Worm (Caenorhabditis elegans) whole organism, L1 larva: ENCODE data around the gene tgn-38.

Source experiments
- C34B4.2 ChIP-seq: sonication (generic microtip); optimal IDR thresholded peaks from 2 replicates; lab custom pipeline; 2017; ENCODE audit warnings: mild to moderate bottlenecking, missing genetic modification characterization, missing compliant biosample characterization
- aha-1 ChIP-seq: fragments of 150-350 bp; optimal IDR thresholded peaks from 2 replicates; lab custom pipeline; 2014; ENCODE audit warnings: missing biosample characterization, missing genetic modification characterization
- alr-1 ChIP-seq: fragments of 200-800 bp; sonication (Bioruptor generic); optimal IDR thresholded peaks from 2 replicates; lab custom pipeline; 2018; ENCODE audit warnings: borderline replicate concordance, mild to moderate bottlenecking, missing genetic modification characterization, missing compliant biosample characterization
- ama-1 ChIP-seq: fragments of 150-350 bp; optimal IDR thresholded peaks from 2 replicates; lab custom pipeline; 2014
- blmp-1 ChIP-seq: fragments of 150-350 bp; optimal IDR thresholded peaks from 2 replicates; lab custom pipeline; 2014; ENCODE audit warnings: missing biosample characterization, missing genetic modification characterization
- ceh-8 ChIP-seq: fragments of 200-800 bp; sonication (Bioruptor generic); optimal IDR thresholded peaks from 2 replicates; lab custom pipeline; 2018; ENCODE audit warnings: mild to moderate bottlenecking, missing genetic modification characterization, moderate library complexity, missing compliant biosample characterization
- ceh-82 ChIP-seq, 3 experiments: fragments of 150-350 bp in 1 of 3; sonication (generic microtip) in 2 of 3; optimal IDR thresholded peaks; 2 replicates each; lab custom pipeline; 2014 to 2017; ENCODE audit warnings: missing biosample characterization in 3 of 3, missing genetic modification characterization in 3 of 3
- ceh-88 ChIP-seq: fragments of 200-800 bp; sonication (Bioruptor generic); IDR thresholded peaks from 2 replicates; pipeline ENCODE4 v1.3.6; 2022; ENCODE audit warnings: missing genetic modification characterization, missing compliant biosample characterization
- ceh-90 ChIP-seq: sonication (generic microtip); optimal IDR thresholded peaks from 2 replicates; lab custom pipeline; 2016; ENCODE audit warnings: missing genetic modification characterization, missing compliant biosample characterization
- ces-1 ChIP-seq: fragments of 150-350 bp; optimal IDR thresholded peaks from 2 replicates; lab custom pipeline; 2014; ENCODE audit warnings: missing biosample characterization, missing genetic modification reagents, missing genetic modification characterization
- dpl-1 ChIP-seq, 3 experiments: fragments of 150-350 bp in 2 of 3; sonication (generic microtip) in 1 of 3; optimal IDR thresholded peaks; 2 replicates each; lab custom pipeline; 2014 to 2017; ENCODE audit warnings: missing biosample characterization in 3 of 3, missing genetic modification characterization in 3 of 3, missing genetic modification reagents in 3 of 3
- efl-3 ChIP-seq: fragments of 200-800 bp; sonication (Bioruptor generic); optimal IDR thresholded peaks from 2 replicates; lab custom pipeline; 2018; ENCODE audit warnings: mild to moderate bottlenecking, missing genetic modification characterization, missing compliant biosample characterization
- egl-13 ChIP-seq: sonication (generic microtip); optimal IDR thresholded peaks from 2 replicates; lab custom pipeline; 2016; ENCODE audit warnings: missing genotype, missing genetic modification reagents, missing genetic modification characterization, missing compliant biosample characterization
- egl-27 ChIP-seq, 2 experiments: fragments of 150-350 bp in 1 of 2; sonication (generic microtip); optimal IDR thresholded peaks; 3 replicates each; lab custom pipeline; 2017 to 2018; ENCODE audit warnings: missing biosample characterization in 2 of 2, missing genetic modification characterization in 2 of 2, missing genetic modification reagents in 2 of 2
- elt-2 ChIP-seq: sonication (generic microtip); optimal IDR thresholded peaks from 2 replicates; lab custom pipeline; 2016; ENCODE audit warnings: missing genetic modification characterization, mild to moderate bottlenecking, inconsistent platforms, missing compliant biosample characterization, missing genetic modification reagents
- elt-3 ChIP-seq, 6 experiments: fragments of 150-350 bp in 1 of 6; sonication (generic microtip); optimal IDR thresholded peaks; 2 replicates each; lab custom pipeline; 2017 to 2018; ENCODE audit warnings: missing biosample characterization in 6 of 6, missing genetic modification characterization in 6 of 6, inconsistent platforms in 1 of 6
- fkh-10 ChIP-seq: sonication (generic microtip); optimal IDR thresholded peaks from 2 replicates; lab custom pipeline; 2017; ENCODE audit warnings: missing biosample characterization, missing genetic modification reagents, missing genetic modification characterization
- fos-1 ChIP-seq: fragments of 150-350 bp; optimal IDR thresholded peaks from 2 replicates; lab custom pipeline; 2014; ENCODE audit warnings: missing biosample characterization, missing genetic modification characterization
- lin-13 ChIP-seq: fragments of 150-350 bp; optimal IDR thresholded peaks from 2 replicates; lab custom pipeline; 2014; ENCODE audit warnings: missing biosample characterization, missing genetic modification reagents, missing genetic modification characterization
- lin-15B ChIP-seq: fragments of 150-350 bp; sonication (generic microtip); optimal IDR thresholded peaks from 3 replicates; lab custom pipeline; 2014; ENCODE audit warnings: missing biosample characterization, missing genetic modification characterization
- mab-9 ChIP-seq: fragments of 200-800 bp; sonication (Bioruptor generic); IDR thresholded peaks from 2 replicates; pipeline ENCODE4 v1.3.6; 2022; ENCODE audit warnings: missing genetic modification reagents, missing genetic modification characterization, missing compliant biosample characterization
- mef-2 ChIP-seq: fragments of 150-350 bp; optimal IDR thresholded peaks from 2 replicates; lab custom pipeline; 2014; ENCODE audit warnings: missing biosample characterization, missing genetic modification characterization
- mep-1 ChIP-seq: fragments of 150-350 bp; optimal IDR thresholded peaks from 2 replicates; lab custom pipeline; 2014; ENCODE audit warnings: missing biosample characterization, missing genetic modification characterization
- nhr-11 ChIP-seq: fragments of 150-350 bp; optimal IDR thresholded peaks from 2 replicates; lab custom pipeline; 2014; ENCODE audit warnings: missing biosample characterization, missing genetic modification characterization
- nhr-12 ChIP-seq: sonication (generic microtip); optimal IDR thresholded peaks from 2 replicates; lab custom pipeline; 2017; ENCODE audit warnings: missing biosample characterization, missing genetic modification characterization
- nhr-19 ChIP-seq: fragments of 200-800 bp; sonication (Bioruptor generic); conservative IDR thresholded peaks from 2 replicates; pipeline ENCODE4 v1.3.6; 2022; ENCODE audit warnings: missing genetic modification characterization, missing compliant biosample characterization
- nhr-20 ChIP-seq: sonication (generic microtip); optimal IDR thresholded peaks from 2 replicates; lab custom pipeline; 2016; ENCODE audit warnings: mild to moderate bottlenecking, missing genetic modification characterization, missing compliant biosample characterization
- nhr-28 ChIP-seq: fragments of 150-350 bp; optimal IDR thresholded peaks from 2 replicates; lab custom pipeline; 2014; ENCODE audit warnings: missing biosample characterization, missing genetic modification characterization
- nhr-47 ChIP-seq: sonication (generic microtip); optimal IDR thresholded peaks from 2 replicates; lab custom pipeline; 2016; ENCODE audit warnings: mild to moderate bottlenecking, missing genetic modification characterization, moderate library complexity, missing compliant biosample characterization
- nhr-76 ChIP-seq: sonication (generic microtip); optimal IDR thresholded peaks from 2 replicates; lab custom pipeline; 2017; ENCODE audit warnings: missing biosample characterization, missing genetic modification characterization
- nhr-84 ChIP-seq: sonication (generic microtip); optimal IDR thresholded peaks from 2 replicates; lab custom pipeline; 2017; ENCODE audit warnings: missing biosample characterization, missing genetic modification characterization
- nhr-85 ChIP-seq: sonication (generic microtip); peaks from one replicate; lab custom pipeline; 2016; ENCODE audit warnings: missing genetic modification characterization, inconsistent platforms, missing compliant biosample characterization
- pag-3 ChIP-seq: sonication (generic microtip); optimal IDR thresholded peaks from 2 replicates; lab custom pipeline; 2017; ENCODE audit warnings: missing genetic modification characterization, mild to moderate bottlenecking, missing compliant biosample characterization, antibody characterized with exemption, borderline replicate concordance; ENCODE audit not compliant: insufficient read depth
- pax-3 ChIP-seq: fragments of 200-800 bp; sonication (Bioruptor generic); optimal IDR thresholded peaks from 2 replicates; lab custom pipeline; 2018; ENCODE audit warnings: mild to moderate bottlenecking, missing genetic modification characterization, moderate library complexity, missing compliant biosample characterization
- rnt-1 ChIP-seq: sonication (generic microtip); optimal IDR thresholded peaks from 2 replicates; lab custom pipeline; 2016; ENCODE audit warnings: mild to moderate bottlenecking, missing genetic modification characterization, moderate library complexity, missing compliant biosample characterization
- skn-1 ChIP-seq: fragments of 150-350 bp; optimal IDR thresholded peaks from 2 replicates; lab custom pipeline; 2014; ENCODE audit warnings: missing biosample characterization, missing genetic modification characterization
- snpc-4 ChIP-seq: fragments of 150-350 bp; optimal IDR thresholded peaks from 2 replicates; lab custom pipeline; 2014; ENCODE audit warnings: missing biosample characterization, missing genetic modification characterization
- snu-23 ChIP-seq: sonication (generic microtip); optimal IDR thresholded peaks from 2 replicates; lab custom pipeline; 2016; ENCODE audit warnings: missing genetic modification characterization, missing compliant biosample characterization
- sox-4 ChIP-seq: sonication (generic microtip); optimal IDR thresholded peaks from 2 replicates; lab custom pipeline; 2016; ENCODE audit warnings: missing genetic modification characterization, missing compliant biosample characterization
- tbx-2 ChIP-seq: sonication (generic microtip); optimal IDR thresholded peaks from 2 replicates; lab custom pipeline; 2016; ENCODE audit warnings: missing genetic modification characterization, missing compliant biosample characterization
- tlp-1 ChIP-seq: fragments of 150-350 bp; optimal IDR thresholded peaks from 2 replicates; lab custom pipeline; 2014; ENCODE audit warnings: missing biosample characterization, missing genetic modification characterization
- unc-30 ChIP-seq: sonication (generic microtip); optimal IDR thresholded peaks from 2 replicates; lab custom pipeline; 2017; ENCODE audit warnings: missing biosample characterization, missing genetic modification characterization
- unc-62 ChIP-seq: fragments of 150-350 bp; optimal IDR thresholded peaks from 2 replicates; lab custom pipeline; 2014; ENCODE audit warnings: missing biosample characterization, missing genetic modification reagents, missing genetic modification characterization
- zip-4 ChIP-seq: fragments of 200-800 bp; sonication (Bioruptor generic); optimal IDR thresholded peaks from 2 replicates; lab custom pipeline; 2018; ENCODE audit warnings: mild to moderate bottlenecking, missing genetic modification characterization, moderate library complexity, missing compliant biosample characterization
- ztf-11 ChIP-seq, 2 experiments: sonication (generic microtip); optimal IDR thresholded peaks; 2 replicates each; lab custom pipeline; 2016 to 2017; ENCODE audit warnings: missing genetic modification characterization in 2 of 2, missing biosample characterization in 1 of 2, missing compliant biosample characterization in 1 of 2

The tgn-38 gene

DNA sequence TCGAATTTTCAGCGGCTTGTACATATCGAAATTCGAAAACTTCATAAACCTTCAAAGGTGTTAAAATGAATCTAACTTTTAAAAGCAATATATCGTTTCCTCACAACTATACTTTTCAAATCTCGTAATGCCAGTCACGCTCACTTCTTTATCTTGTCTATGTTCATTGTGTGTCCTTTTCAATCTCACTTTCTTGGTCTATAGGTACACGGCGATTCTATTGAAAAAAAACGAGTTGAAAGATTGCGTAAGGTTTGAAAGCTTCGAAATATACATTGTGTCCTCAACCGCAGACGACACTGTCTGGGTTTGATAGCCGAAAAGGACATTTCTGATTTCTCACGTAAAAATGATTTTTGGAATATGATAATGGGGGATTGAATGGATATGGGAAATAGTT lies 10.1 kb downstream of the tgn-38 start:
- no peak for TF ChIP-seq tlp-1 (tag; lab: Kevin White, UChicago)
- no peak for TF ChIP-seq fkh-10 (GFP tag; lab: Kevin White, UChicago)
- TF ChIP-seq ama-1 (lab: Kevin White, UChicago), result no peak
- peak; percentile 74 for TF ChIP-seq blmp-1 (tag; lab: Kevin White, UChicago)
- no peak for TF ChIP-seq nhr-76
- TF ChIP-seq nhr-85 (tag; lab: Kevin White, UChicago), result peak; percentile 48

DNA sequence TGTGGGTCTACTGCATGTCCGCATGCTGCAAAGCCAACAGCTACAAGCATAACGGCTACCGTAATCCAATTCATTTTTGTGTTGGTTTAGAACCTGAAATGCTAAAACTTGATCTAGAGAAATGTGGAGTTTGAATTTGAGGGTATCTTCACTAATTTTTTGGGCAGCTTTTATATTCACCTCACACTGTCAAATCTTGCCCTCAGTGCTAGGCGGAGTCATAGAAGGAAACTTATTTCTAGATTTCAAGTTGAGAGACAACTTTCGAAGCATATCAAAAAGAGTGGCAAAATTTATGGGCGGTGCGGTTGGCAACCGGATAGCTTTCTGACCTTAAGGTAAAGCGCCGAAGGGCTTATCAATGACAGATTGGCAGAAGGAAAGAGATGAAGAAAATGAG lies 13.4 kb downstream of the tgn-38 start, which contains the start of gene lips-6:
TSS of gene lips-6 (minus strand) at position 101 of the 400 bp plus-strand sequence.
- no peak for TF ChIP-seq zip-4 (GFP tag; lab: Kevin White, UChicago)
- no peak for TF ChIP-seq unc-30 (tag; lab: Kevin White, UChicago)

DNA sequence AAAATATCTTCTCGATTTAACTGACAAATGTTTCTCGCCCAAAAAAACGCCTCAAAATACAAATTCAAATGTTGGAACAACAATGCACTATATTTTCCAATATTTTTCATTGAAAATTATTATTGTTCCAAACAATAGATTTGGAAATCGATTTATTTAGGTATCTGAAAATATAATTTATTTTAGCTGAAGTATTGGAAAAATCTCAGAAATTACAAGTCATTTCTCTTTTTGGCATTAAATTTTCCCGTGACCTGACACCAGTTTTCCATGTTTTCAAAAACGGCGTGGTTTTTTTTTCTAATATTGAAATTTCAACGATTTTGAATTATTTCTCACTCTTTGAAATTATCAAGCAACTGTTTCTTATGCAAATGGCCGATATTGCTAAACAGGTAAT lies 15.9 kb downstream of the tgn-38 start, which contains the start of gene spe-17:
TSS of gene spe-17 (plus strand) at position 301 of the 400 bp plus-strand sequence.
- TF ChIP-seq aha-1 (tag; lab: Kevin White, UChicago) (no peak), tlp-1 (tag; lab: Kevin White, UChicago) (no peak), lin-13 (GFP tag; lab: Kevin White, UChicago) (no peak), skn-1 (tag; lab: Kevin White, UChicago) (no peak), nhr-11 (tag; lab: Kevin White, UChicago) (no peak), nhr-47 (tag; lab: Kevin White, UChicago) (no peak), nhr-19 (GFP tag; lab: Robert Waterston, UW) (no peak), pag-3 (tag; lab: Kevin White, UChicago) (no peak), ces-1 (GFP tag; lab: Kevin White, UChicago) (no peak), ama-1 (lab: Kevin White, UChicago) (no peak), nhr-12 (tag; lab: Kevin White, UChicago) (no peak), ceh-8 (GFP tag; lab: Kevin White, UChicago) (no peak), ztf-11 (tag; optimal IDR thresholded peaks at IDR 0.05; lab: Kevin White, UChicago) (no peak), ceh-88 (GFP tag; lab: Robert Waterston, UW) (no peak), efl-3 (no peak), nhr-28 (tag; lab: Kevin White, UChicago) (no peak), elt-2 (no peak), pax-3 (tag; lab: Kevin White, UChicago) (no peak), ceh-90 (tag; lab: Kevin White, UChicago) (no peak), unc-62 (GFP tag; lab: Kevin White, UChicago) (no peak)
- TF ChIP-seq, all 84 proteins: peak for 0

DNA sequence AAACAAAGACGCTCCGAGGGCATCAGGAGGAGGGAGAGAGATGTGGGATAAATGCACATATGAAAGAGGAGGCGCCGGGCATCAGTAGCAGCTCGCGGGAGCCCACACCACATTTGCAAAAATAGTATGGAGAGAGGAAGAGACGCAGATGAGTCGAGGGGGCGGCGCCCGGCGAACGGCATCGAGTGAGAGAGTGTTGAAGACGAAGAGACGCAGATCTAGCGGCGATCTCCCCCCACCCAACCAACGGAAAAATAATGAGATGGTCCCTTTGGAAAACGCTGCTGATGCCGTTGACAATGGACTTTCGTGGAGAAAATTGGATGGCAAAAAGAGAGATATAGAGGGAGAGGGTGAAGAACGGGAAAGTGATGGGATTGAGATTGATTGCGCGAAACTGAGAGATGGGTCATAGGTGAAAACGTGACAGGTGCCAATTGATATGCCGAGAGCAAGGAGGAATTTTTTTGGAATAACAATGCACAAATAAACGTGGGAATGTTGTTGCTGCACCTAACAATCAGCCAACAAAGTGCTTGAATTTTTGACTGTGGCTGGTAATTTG lies 16.5 kb downstream of the tgn-38 start:
- TF ChIP-seq blmp-1 (tag; lab: Kevin White, UChicago) (no peak), ces-1 (GFP tag; lab: Kevin White, UChicago) (no peak), ceh-8 (GFP tag; lab: Kevin White, UChicago) (no peak), nhr-20 (peak; percentile 32), rnt-1 (tag; lab: Kevin White, UChicago) (peak; percentile 77), aha-1 (tag; lab: Kevin White, UChicago) (no peak), ceh-88 (GFP tag; lab: Robert Waterston, UW) (no peak), nhr-84 (no peak), sox-4 (tag; lab: Kevin White, UChicago) (no peak), mab-9 (GFP tag; lab: Robert Waterston, UW) (no peak), egl-27 (tag; optimal IDR thresholded peaks at IDR 0.05; lab: Kevin White, UChicago) (no peak), lin-15B (tag; lab: Kevin White, UChicago) (no peak), egl-13 (no peak), fos-1 (tag; lab: Kevin White, UChicago) (no peak), zip-4 (GFP tag; lab: Kevin White, UChicago) (no peak), mep-1 (tag; lab: Kevin White, UChicago) (no peak), elt-3 (tag; optimal IDR thresholded peaks at IDR 0.05; lab: Kevin White, UChicago) (no peak), snpc-4 (tag; lab: Kevin White, UChicago) (no peak), ceh-82 (tag; optimal IDR thresholded peaks at IDR 0.05; lab: Kevin White, UChicago) (no peak), nhr-19 (GFP tag; lab: Robert Waterston, UW) (peak; percentile 44), tbx-2 (tag; lab: Kevin White, UChicago) (peak; percentile 42), nhr-12 (tag; lab: Kevin White, UChicago) (no peak), nhr-76 (no peak), alr-1 (tag; lab: Kevin White, UChicago) (no peak), snu-23 (peak; percentile 43), dpl-1 (GFP tag; optimal IDR thresholded peaks at IDR 0.05; lab: Kevin White, UChicago) (no peak), C34B4.2 (tag; lab: Kevin White, UChicago) (no peak), mef-2 (tag; lab: Kevin White, UChicago) (no peak)
